Worm (Caenorhabditis elegans) whole organism, L4 larva: Measurements from ENCODE around the gene C09G12.5.

Source experiments
- D1046.2 ChIP-seq: fragments of 200-800 bp; sonication (Bioruptor generic); IDR thresholded peaks from 2 replicates; pipeline ENCODE4 v1.3.6; 2022; ENCODE audit warnings: missing genetic modification characterization, missing compliant biosample characterization
- F37D6.2 ChIP-seq: sonication (generic microtip); optimal IDR thresholded peaks from 2 replicates; lab custom pipeline; 2016; ENCODE audit warnings: mild to moderate bottlenecking, missing genetic modification characterization, missing compliant biosample characterization
- R02D3.7 ChIP-seq: fragments of 150-350 bp; sonication (generic microtip); optimal IDR thresholded peaks from 3 replicates; lab custom pipeline; 2014; ENCODE audit warnings: missing biosample characterization, missing genetic modification characterization
- T20F7.1 ChIP-seq: fragments of 200-800 bp; sonication (Bioruptor generic); optimal IDR thresholded peaks from 2 replicates; lab custom pipeline; 2018; ENCODE audit warnings: mild to moderate bottlenecking, missing genetic modification characterization, missing compliant biosample characterization
- Y48G9A.11 ChIP-seq: fragments of 200-800 bp; sonication (Bioruptor generic); IDR thresholded peaks from 2 replicates; pipeline ENCODE4 v1.3.6; 2022; ENCODE audit warnings: missing genetic modification reagents, missing genetic modification characterization, missing compliant biosample characterization
- Y75B8A.6 ChIP-seq: fragments of 200-800 bp; sonication (Bioruptor generic); IDR thresholded peaks from 2 replicates; pipeline ENCODE4 v1.3.6; 2022; ENCODE audit warnings: missing genetic modification reagents, missing genetic modification characterization, missing compliant biosample characterization
- aha-1 ChIP-seq: fragments of 150-350 bp; peaks from one replicate; lab custom pipeline; 2014; ENCODE audit warnings: missing biosample characterization, missing genetic modification characterization
- aly-2 ChIP-seq: sonication (generic microtip); optimal IDR thresholded peaks from 2 replicates; lab custom pipeline; 2018; ENCODE audit warnings: missing biosample characterization, missing genetic modification characterization
- ceh-32 ChIP-seq: sonication (generic microtip); optimal IDR thresholded peaks from 2 replicates; lab custom pipeline; 2016; ENCODE audit warnings: mild to moderate bottlenecking, missing genetic modification characterization, missing compliant biosample characterization; ENCODE audit not compliant: poor library complexity
- ceh-62 ChIP-seq: sonication (generic microtip); optimal IDR thresholded peaks from 2 replicates; lab custom pipeline; 2017; ENCODE audit warnings: missing biosample characterization, missing genetic modification characterization
- ces-1 ChIP-seq: fragments of 150-350 bp; sonication (generic microtip); optimal IDR thresholded peaks from 4 replicates; lab custom pipeline; 2014; ENCODE audit warnings: missing biosample characterization, missing genetic modification reagents, missing genetic modification characterization
- ctbp-1 ChIP-seq: fragments of 200-800 bp; sonication (Bioruptor generic); IDR thresholded peaks from 2 replicates; pipeline ENCODE4 v1.3.6; 2022; ENCODE audit warnings: missing genetic modification reagents, missing genetic modification characterization, missing compliant biosample characterization
- daf-16 ChIP-seq, 3 experiments: sonication (generic microtip); optimal IDR thresholded peaks; 2 replicates each; lab custom pipeline; 2016 to 2017; ENCODE audit warnings: missing genetic modification characterization in 3 of 3, missing genetic modification reagents in 3 of 3, mild to moderate bottlenecking in 2 of 3, missing compliant biosample characterization in 2 of 3, missing biosample characterization in 1 of 3, moderate library complexity in 1 of 3
- daf-8 ChIP-seq: fragments of 200-800 bp; sonication (Bioruptor generic); IDR thresholded peaks from 2 replicates; pipeline ENCODE4 v1.3.6; 2022; ENCODE audit warnings: missing genetic modification characterization, missing compliant biosample characterization
- dmd-6 ChIP-seq: fragments of 200-800 bp; sonication (Bioruptor generic); IDR thresholded peaks from 2 replicates; pipeline ENCODE4 v1.3.6; 2022; ENCODE audit warnings: missing genetic modification reagents, missing genetic modification characterization, missing compliant biosample characterization
- egl-43 ChIP-seq: fragments of 200-800 bp; sonication (Bioruptor generic); IDR thresholded peaks from 2 replicates; pipeline ENCODE4 v1.3.6; 2022; ENCODE audit warnings: missing genetic modification reagents, missing genetic modification characterization, missing compliant biosample characterization
- fkh-10 ChIP-seq: fragments of 150-350 bp; optimal IDR thresholded peaks from 2 replicates; lab custom pipeline; 2014; ENCODE audit warnings: missing biosample characterization, missing genetic modification reagents, missing genetic modification characterization
- gei-8 ChIP-seq: fragments of 200-800 bp; sonication (Bioruptor generic); optimal IDR thresholded peaks from 2 replicates; lab custom pipeline; 2018; ENCODE audit warnings: mild to moderate bottlenecking, missing genetic modification characterization, missing compliant biosample characterization
- hif-1 ChIP-seq, 2 experiments: sonication (generic microtip); optimal IDR thresholded peaks; 2 replicates each; lab custom pipeline; 2016 to 2017; ENCODE audit warnings: missing compliant biosample characterization in 2 of 2, missing genetic modification characterization in 2 of 2, missing genetic modification reagents in 2 of 2, missing genotype in 2 of 2, mild to moderate bottlenecking in 1 of 2
- hlh-30 ChIP-seq: sonication (generic microtip); optimal IDR thresholded peaks from 2 replicates; lab custom pipeline; 2017; ENCODE audit warnings: antibody characterized with exemption, mild to moderate bottlenecking, missing genetic modification characterization, missing compliant biosample characterization; ENCODE audit not compliant: insufficient read depth
- hmg-1.1 ChIP-seq: fragments of 200-800 bp; sonication (Bioruptor generic); IDR thresholded peaks from 2 replicates; pipeline ENCODE4 v1.3.6; 2022; ENCODE audit warnings: missing genetic modification reagents, missing genetic modification characterization, missing compliant biosample characterization
- jun-1 ChIP-seq: fragments of 150-350 bp; optimal IDR thresholded peaks from 2 replicates; lab custom pipeline; 2014; ENCODE audit warnings: missing biosample characterization, missing genetic modification reagents, missing genetic modification characterization
- lin-15B ChIP-seq: fragments of 150-350 bp; sonication (generic microtip); optimal IDR thresholded peaks from 3 replicates; lab custom pipeline; 2014; ENCODE audit warnings: missing biosample characterization, missing genetic modification characterization
- lir-3 ChIP-seq: sonication (generic microtip); optimal IDR thresholded peaks from 2 replicates; lab custom pipeline; 2016; ENCODE audit warnings: mild to moderate bottlenecking, missing genetic modification characterization, missing compliant biosample characterization
- lsy-2 ChIP-seq, 2 experiments: fragments of 150-350 bp in 1 of 2; sonication (generic microtip) in 1 of 2; optimal IDR thresholded peaks; 2 replicates each; lab custom pipeline; 2014 to 2017; ENCODE audit warnings: missing biosample characterization in 2 of 2, missing genetic modification characterization in 2 of 2
- madf-9 ChIP-seq: fragments of 200-800 bp; sonication (Bioruptor generic); conservative IDR thresholded peaks from 2 replicates; pipeline ENCODE4 v1.3.6; 2022; ENCODE audit warnings: missing genetic modification reagents, missing genetic modification characterization, missing compliant biosample characterization
- mdt-29 ChIP-seq: fragments of 200-800 bp; sonication (Bioruptor generic); IDR thresholded peaks from 2 replicates; pipeline ENCODE4 v1.3.6; 2022; ENCODE audit warnings: missing genetic modification reagents, missing genetic modification characterization, missing compliant biosample characterization
- nhr-102 ChIP-seq: sonication (generic microtip); optimal IDR thresholded peaks from 2 replicates; lab custom pipeline; 2016; ENCODE audit warnings: mild to moderate bottlenecking, missing genetic modification characterization, moderate library complexity, missing compliant biosample characterization
- nhr-11 ChIP-seq: fragments of 150-350 bp; optimal IDR thresholded peaks from 2 replicates; lab custom pipeline; 2014; ENCODE audit warnings: missing biosample characterization, missing genetic modification characterization
- nhr-111 ChIP-seq: fragments of 200-800 bp; sonication (Bioruptor generic); optimal IDR thresholded peaks from 2 replicates; lab custom pipeline; 2018; ENCODE audit warnings: mild to moderate bottlenecking, missing genetic modification characterization, missing compliant biosample characterization
- nhr-237 ChIP-seq: sonication (generic microtip); optimal IDR thresholded peaks from 2 replicates; lab custom pipeline; 2017; ENCODE audit warnings: missing biosample characterization, missing genetic modification characterization
- nhr-25 ChIP-seq: sonication (generic microtip); optimal IDR thresholded peaks from 2 replicates; lab custom pipeline; 2017; ENCODE audit warnings: missing genetic modification characterization, mild to moderate bottlenecking, missing compliant biosample characterization, antibody characterized with exemption, moderate library complexity, borderline replicate concordance; ENCODE audit not compliant: insufficient read depth
- nhr-77 ChIP-seq: fragments of 150-350 bp; optimal IDR thresholded peaks from 2 replicates; lab custom pipeline; 2014; ENCODE audit warnings: missing biosample characterization, missing genetic modification characterization
- pha-4 ChIP-seq, 2 experiments: fragments of 150-350 bp in 1 of 2; fragments of 200-800 bp in 1 of 2; sonication (Bioruptor generic) in 1 of 2; IDR thresholded peaks in 1 of 2; optimal IDR thresholded peaks in 1 of 2; 2 replicates each; pipeline versions ENCODE4 v1.3.6 to Lab custom; 2014 to 2022; ENCODE audit warnings: missing genetic modification characterization in 2 of 2, missing genetic modification reagents in 2 of 2, missing biosample characterization in 1 of 2, missing compliant biosample characterization in 1 of 2
- rbr-2 ChIP-seq: sonication (generic microtip); optimal IDR thresholded peaks from 2 replicates; lab custom pipeline; 2016; ENCODE audit warnings: missing genotype, missing genetic modification characterization, missing compliant biosample characterization
- saeg-2 ChIP-seq: fragments of 200-800 bp; sonication (Bioruptor generic); IDR thresholded peaks from 2 replicates; pipeline ENCODE4 v1.3.6; 2022; ENCODE audit warnings: missing genetic modification reagents, missing genetic modification characterization, missing compliant biosample characterization
- set-16 ChIP-seq: fragments of 200-800 bp; sonication (Bioruptor generic); IDR thresholded peaks from 2 replicates; pipeline ENCODE4 v1.3.6; 2022; ENCODE audit warnings: missing genetic modification reagents, missing genetic modification characterization, missing compliant biosample characterization
- spr-1 ChIP-seq: sonication (generic microtip); optimal IDR thresholded peaks from 2 replicates; lab custom pipeline; 2016; ENCODE audit warnings: mild to moderate bottlenecking, missing genetic modification characterization, missing compliant biosample characterization
- unc-62 ChIP-seq, 3 experiments: fragments of 150-350 bp in 1 of 3; sonication (generic microtip); optimal IDR thresholded peaks in 2 of 3; peaks in 1 of 3; 1 replicate in 1 of 3; 2 replicates in 2 of 3; lab custom pipeline; 2014 to 2017; ENCODE audit warnings: missing biosample characterization in 3 of 3, missing genetic modification characterization in 3 of 3, missing genetic modification reagents in 3 of 3, missing genotype in 1 of 3
- zag-1 ChIP-seq: fragments of 150-350 bp; optimal IDR thresholded peaks from 2 replicates; lab custom pipeline; 2014; ENCODE audit warnings: missing biosample characterization, missing genetic modification characterization
- ztf-11 ChIP-seq: fragments of 150-350 bp; optimal IDR thresholded peaks from 2 replicates; lab custom pipeline; 2014; ENCODE audit warnings: missing biosample characterization, missing genetic modification characterization

The C09G12.5 gene

ce11 chrIV:3520374-3520773 lies 41.2 kb downstream of the C09G12.5 start:
- TF ChIP-seq D1046.2 (GFP tag; lab: Robert Waterston, UW) (no peak), madf-9 (no peak), lsy-2 (tag; optimal IDR thresholded peaks at IDR 0.05; lab: Kevin White, UChicago) (peak in 1 of 2 experiments; percentile 30), ceh-62 (no peak), R02D3.7 (tag; lab: Kevin White, UChicago) (no peak), dmd-6 (GFP tag; lab: Robert Waterston, UW) (no peak), nhr-11 (tag; lab: Kevin White, UChicago) (peak; percentile 44), nhr-237 (tag; lab: Kevin White, UChicago) (no peak), daf-16 (GFP tag; optimal IDR thresholded peaks at IDR 0.05; lab: Kevin White, UChicago) (no peak), daf-16 (tag; optimal IDR thresholded peaks at IDR 0.05; lab: Kevin White, UChicago) (no peak), nhr-111 (GFP tag; lab: Kevin White, UChicago) (no peak), hlh-30 (tag; lab: Kevin White, UChicago) (no peak)

ce11 chrIV:3520957-3521356 lies 41.8 kb downstream of the C09G12.5 start:
- no peak for TF ChIP-seq zag-1 (tag; lab: Kevin White, UChicago)
- peak in 1 of 2 experiments; percentile 53 for TF ChIP-seq unc-62 (GFP tag; optimal IDR thresholded peaks at IDR 0.05 in 1 of 2; lab: Kevin White, UChicago)
- no peak for TF ChIP-seq unc-62 (tag; optimal IDR thresholded peaks at IDR 0.05; lab: Kevin White, UChicago)
- TF ChIP-seq aha-1 (tag; lab: Kevin White, UChicago): peak; percentile 29
- TF ChIP-seq ces-1 (GFP tag; lab: Kevin White, UChicago): no peak
- peak in 1 of 2 experiments; percentile 8 for TF ChIP-seq lsy-2 (tag; optimal IDR thresholded peaks at IDR 0.05; lab: Kevin White, UChicago)
- TF ChIP-seq nhr-102 (tag; lab: Kevin White, UChicago): no peak
- no peak for TF ChIP-seq Y75B8A.6
- no peak for TF ChIP-seq lin-15B
- TF ChIP-seq ctbp-1 (GFP tag; lab: Robert Waterston, UW): peak; percentile 40; the same call in 1 of the 2 replicates
- no peak for TF ChIP-seq T20F7.1
- no peak for TF ChIP-seq hlh-30 (tag; lab: Kevin White, UChicago)
- peak; percentile 22 for TF ChIP-seq rbr-2 (tag; lab: Kevin White, UChicago)
- no peak for TF ChIP-seq nhr-77 (tag; lab: Kevin White, UChicago)
- no peak for TF ChIP-seq daf-8 (GFP tag; lab: Robert Waterston, UW)
- TF ChIP-seq madf-9: no peak
- no peak for TF ChIP-seq Y48G9A.11
- TF ChIP-seq lir-3 (tag; lab: Kevin White, UChicago): no peak
- TF ChIP-seq fkh-10 (GFP tag; lab: Kevin White, UChicago): peak; percentile 67
- TF ChIP-seq set-16 (GFP tag; lab: Robert Waterston, UW): peak; percentile 16; the same call in 1 of the 2 replicates
- no peak for TF ChIP-seq aly-2
- 0 out of 2 replicates have a peak, but pooled peaks have one; percentile 8 for TF ChIP-seq hmg-1.1

- TF ChIP-seq jun-1 (tag; lab: Kevin White, UChicago) (no peak), set-16 (GFP tag; lab: Robert Waterston, UW) (peak; percentile 12; the same call in 1 of the 2 replicates)
These were observed 42.6 kb downstream of the C09G12.5 start for ce11 chrIV:3521710-3522109.

DNA sequence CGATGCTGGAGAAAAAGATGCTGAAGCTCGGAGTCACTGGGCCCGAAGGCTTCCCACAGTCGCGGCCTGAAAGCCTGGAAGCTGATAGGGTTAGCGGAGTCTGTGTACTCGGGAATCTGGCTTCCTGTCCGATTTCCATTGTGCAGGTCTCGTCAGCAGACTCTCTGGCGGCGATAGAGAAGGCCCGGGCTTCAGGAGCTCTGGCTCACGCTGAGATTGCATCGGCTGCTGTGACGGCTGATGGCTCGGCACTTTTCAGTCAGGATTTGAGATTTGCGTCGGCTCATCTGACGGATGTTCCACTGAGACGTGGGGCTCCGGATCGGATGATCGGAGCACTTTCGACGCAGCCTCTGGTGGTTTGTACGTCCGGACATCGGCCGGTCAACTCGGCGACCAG lies 44.3 kb downstream of the C09G12.5 start:
- TF ChIP-seq set-16 (GFP tag; lab: Robert Waterston, UW) (peak; percentile 88), ztf-11 (no peak)

DNA sequence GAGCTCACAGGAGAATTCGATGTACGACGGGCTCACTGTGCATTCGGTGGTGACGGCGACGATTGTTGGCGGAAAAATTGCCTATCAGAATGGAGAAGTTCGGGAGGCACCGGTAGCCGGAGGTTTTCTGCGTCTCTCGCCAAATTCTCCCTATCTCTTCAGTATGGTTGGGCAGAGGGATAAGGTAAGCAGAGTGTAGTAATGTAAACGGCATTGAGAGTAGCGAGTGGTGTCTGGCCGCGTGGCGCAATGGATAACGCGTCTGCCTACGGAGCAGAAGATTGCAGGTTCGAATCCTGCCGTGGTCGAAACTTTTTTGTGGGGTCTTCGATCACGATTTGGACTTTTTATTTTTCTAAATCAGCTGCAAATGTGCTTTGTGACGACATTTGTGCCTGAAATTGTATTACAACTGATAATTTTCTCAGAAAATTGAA lies 45.5 kb downstream of the C09G12.5 start:
- TF ChIP-seq mdt-29 (GFP tag; lab: Robert Waterston, UW): no peak
- TF ChIP-seq hmg-1.1: peak; percentile 82
- peak in 1 of 2 experiments; percentile 16 for TF ChIP-seq hif-1 (tag; optimal IDR thresholded peaks at IDR 0.05; lab: Kevin White, UChicago)
- TF ChIP-seq ceh-32 (tag; lab: Kevin White, UChicago): no peak
- TF ChIP-seq egl-43: peak; percentile 86
- peak; percentile 58 for TF ChIP-seq dmd-6 (GFP tag; lab: Robert Waterston, UW)
- TF ChIP-seq lir-3 (tag; lab: Kevin White, UChicago): peak; percentile 7
- TF ChIP-seq gei-8 (GFP tag; lab: Kevin White, UChicago): peak; percentile 0
- peak; percentile 45 for TF ChIP-seq F37D6.2 (tag; lab: Kevin White, UChicago)
- TF ChIP-seq nhr-25 (tag; lab: Kevin White, UChicago): no peak
- TF ChIP-seq saeg-2: 0 out of 2 replicates have a peak, but pooled peaks have one; percentile 16
- peak; percentile 70; the same call in 1 of the 2 replicates for TF ChIP-seq pha-4 (GFP tag; IDR thresholded peaks at IDR 0.05; lab: Robert Waterston, UW)
- TF ChIP-seq pha-4 (tag; optimal IDR thresholded peaks at IDR 0.05; lab: Kevin White, UChicago): no peak
- TF ChIP-seq aly-2: no peak
- TF ChIP-seq daf-16 (GFP tag; optimal IDR thresholded peaks at IDR 0.05; lab: Kevin White, UChicago): peak in 1 of 2 experiments; percentile 72
- TF ChIP-seq daf-16 (tag; optimal IDR thresholded peaks at IDR 0.05; lab: Kevin White, UChicago): peak; percentile 42
- TF ChIP-seq spr-1 (tag; lab: Kevin White, UChicago): peak; percentile 61
